Fruit fly (Drosophila melanogaster): ENCODE data around the gene CG14739.

The CG14739 gene

dm6 chr3R:12049113-12049512 is at the start of gene CG14739:
Gene CG14739, minus strand, starts transcription at chr3R:12049213.
- TF ChIP-seq Ets65A (GFP tag), result peak; percentile 40
- no peak for TF ChIP-seq H15 (GFP tag; IDR thresholded peaks at IDR 0.05)
- no peak for TF ChIP-seq rib (GFP tag; IDR thresholded peaks at IDR 0.05)
- TF ChIP-seq nau (GFP tag; optimal IDR thresholded peaks at IDR 0.05), result no peak
- no peak for TF ChIP-seq chm (GFP tag; IDR thresholded peaks at IDR 0.05)

- 0 out of 2 replicates have a peak, but pooled peaks have one; percentile 5 for TF ChIP-seq CG16779 (GFP tag; IDR thresholded peaks at IDR 0.05)
- TF ChIP-seq nerfin-1 (tag; optimal IDR thresholded peaks at IDR 0.05), result peak; percentile 58
- TF ChIP-seq CG17802 (tag; optimal IDR thresholded peaks at IDR 0.05), result no peak
- TF ChIP-seq gsb (GFP tag; IDR thresholded peaks at IDR 0.05), result no peak; the same call in 1 of the 2 replicates
- 0 out of 4 replicates have a peak, but pooled peaks have one; percentile 47 for TF ChIP-seq chinmo (GFP tag; IDR thresholded peaks at IDR 0.05; ENCODE audit: partially characterized antibody)
- peak; percentile 77 for TF ChIP-seq ewg (GFP tag; optimal IDR thresholded peaks at IDR 0.05)
- TF ChIP-seq CG15514 (GFP tag; optimal IDR thresholded peaks at IDR 0.05), result peak; percentile 17
- TF ChIP-seq pnt (GFP tag; optimal IDR thresholded peaks at IDR 0.05), result no peak
- no peak for TF ChIP-seq CG16813 (GFP tag; IDR thresholded peaks at IDR 0.05; ENCODE audit: partially characterized antibody)
- TF ChIP-seq CG1024 (GFP tag; IDR thresholded peaks at IDR 0.05), result no peak
- TF ChIP-seq CG10979 (tag; optimal IDR thresholded peaks at IDR 0.05), result no peak
- peak; percentile 65 for TF ChIP-seq CG13894 (tag; optimal IDR thresholded peaks at IDR 0.05)
- no peak for TF ChIP-seq Dip2 (GFP tag; IDR thresholded peaks at IDR 0.05)
- no peak for TF ChIP-seq grau (tag; optimal IDR thresholded peaks at IDR 0.05)
- no peak for TF ChIP-seq vfl (GFP tag; optimal IDR thresholded peaks at IDR 0.05)
- no peak for TF ChIP-seq CG18476 (GFP tag; optimal IDR thresholded peaks at IDR 0.05)
- TF ChIP-seq CG5180 (GFP tag; optimal IDR thresholded peaks at IDR 0.05), result peak; percentile 82
- no peak for TF ChIP-seq chm (GFP tag; IDR thresholded peaks at IDR 0.05)
- TF ChIP-seq Sin3A (optimal IDR thresholded peaks at IDR 0.05), result no peak
- TF ChIP-seq pfk (GFP tag; optimal IDR thresholded peaks at IDR 0.05), result peak; percentile 98
- peak; percentile 66 for TF ChIP-seq scrt (GFP tag; optimal IDR thresholded peaks at IDR 0.05)
- peak; percentile 53 for TF ChIP-seq abd-A (tag; optimal IDR thresholded peaks at IDR 0.05)
- TF ChIP-seq Hr51 (GFP tag; optimal IDR thresholded peaks at IDR 0.05), result peak in 1 of 2 experiments; percentile 24
- TF ChIP-seq bowl (GFP tag; IDR thresholded peaks at IDR 0.05), result no peak
- TF ChIP-seq Jarid2 (GFP tag; optimal IDR thresholded peaks at IDR 0.05), result peak; percentile 46
- peak; percentile 88 for TF ChIP-seq Deaf1 (tag; optimal IDR thresholded peaks at IDR 0.05)
- peak; percentile 41 for TF ChIP-seq sd (tag; optimal IDR thresholded peaks at IDR 0.05)
Observed at dm6 chr3R:12094588-12094987, 45.6 kb upstream of the CG14739 start, which contains the start of gene dpr17. Gene dpr17, plus strand, starts transcription at chr3R:12094876.

DNA sequence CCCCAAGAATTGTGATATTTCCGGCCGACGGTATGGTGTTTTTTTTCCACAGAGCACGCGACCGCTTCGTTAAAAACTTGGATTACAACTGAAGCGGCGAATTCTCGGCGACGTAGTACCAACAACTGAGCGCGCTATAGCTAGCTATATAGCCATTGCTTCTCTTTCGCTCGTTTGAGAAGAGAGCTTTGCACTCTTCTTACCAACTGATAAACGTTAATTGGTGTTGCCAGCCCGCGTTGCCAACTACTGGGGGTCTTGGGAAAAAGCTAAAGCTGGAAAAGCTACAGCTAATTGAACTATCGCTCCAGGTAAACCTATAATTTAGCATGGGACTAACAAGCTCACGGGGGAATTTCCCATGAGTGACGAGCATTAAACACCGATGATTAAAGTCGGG is 41.5 kb upstream of the CG14739 start, which contains the start of gene ATP8B:
Gene ATP8B (minus strand): TSS at position 64 of the 400 bp plus-strand sequence.
- TF ChIP-seq sens (GFP tag) (no peak), Doc2 (GFP tag; IDR thresholded peaks at IDR 0.05) (no peak), CG7839 (tag; optimal IDR thresholded peaks at IDR 0.05) (no peak), cato (GFP tag; optimal IDR thresholded peaks at IDR 0.05; ENCODE audit: borderline replicate concordance) (no peak), CG12769 (tag; optimal IDR thresholded peaks at IDR 0.05) (peak; percentile 73), CG13287 (GFP tag; IDR thresholded peaks at IDR 0.05; ENCODE audit: partially characterized antibody) (peak; percentile 50), HmgD (GFP tag; optimal IDR thresholded peaks at IDR 0.05) (no peak), CG17612 (GFP tag; IDR thresholded peaks at IDR 0.05) (no peak), CG14965 (GFP tag; optimal IDR thresholded peaks at IDR 0.05; ENCODE audit: borderline replicate concordance) (no peak), Bgb (GFP tag; IDR thresholded peaks at IDR 0.05; ENCODE audit: partially characterized antibody) (no peak), CG13296 (GFP tag; optimal IDR thresholded peaks at IDR 0.05) (no peak), Drgx (GFP tag; IDR thresholded peaks at IDR 0.05) (no peak), trem (tag; optimal IDR thresholded peaks at IDR 0.05) (no peak), CG4424 (GFP tag; optimal IDR thresholded peaks at IDR 0.05) (no peak), CG8359 (GFP tag; optimal IDR thresholded peaks at IDR 0.05; ENCODE audit: borderline replicate concordance) (no peak), CG7271 (tag; optimal IDR thresholded peaks at IDR 0.05) (no peak), jing (GFP tag; optimal IDR thresholded peaks at IDR 0.05) (no peak), Trl (optimal IDR thresholded peaks at IDR 0.05) (peak; percentile 56 to 69), Trl (GFP tag; optimal IDR thresholded peaks at IDR 0.05) (no peak)
